Worm (Caenorhabditis elegans): Measurements from ENCODE around the gene F14B8.5.

DNA sequence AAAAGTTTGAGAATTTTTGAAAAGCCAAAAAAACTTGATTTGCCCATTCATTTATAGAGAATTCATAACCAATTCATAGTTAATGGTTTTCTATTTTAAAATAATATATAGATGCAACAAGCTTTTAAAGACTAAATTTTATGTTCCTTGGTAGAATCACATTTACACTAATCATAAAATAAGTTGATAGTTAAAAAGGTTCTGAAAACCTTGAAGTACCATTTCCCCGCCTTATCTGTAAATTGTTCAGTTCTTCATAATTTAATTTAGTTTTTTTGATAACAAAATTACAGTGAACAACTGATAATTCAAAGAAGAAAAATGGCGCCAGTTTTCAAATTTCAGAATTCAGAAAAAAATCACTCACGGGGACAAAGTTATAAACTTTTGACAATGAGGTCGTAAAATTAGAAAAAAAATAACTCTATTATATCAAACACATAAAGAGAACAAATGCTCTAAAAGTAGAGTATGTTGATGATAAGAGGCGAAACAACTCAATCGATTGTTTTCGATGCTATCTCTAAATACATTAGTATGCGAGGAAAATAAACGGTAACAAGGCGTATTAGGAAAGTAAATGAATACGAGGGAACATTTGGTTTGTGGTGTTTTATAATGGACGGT is 43.2 kb downstream of the F14B8.5 start, which contains the start of gene F41C6.7:
- TF ChIP-seq dao-5 (tag; optimal IDR thresholded peaks at IDR 0.05) (no peak), him-1 (tag; optimal IDR thresholded peaks at IDR 0.05) (no peak), W03F9.2 (tag; optimal IDR thresholded peaks at IDR 0.05) (no peak)

Data from whole organism, L4/young adult.